Fruit fly (Drosophila melanogaster): ENCODE measurements around the gene CG13116.

DNA sequence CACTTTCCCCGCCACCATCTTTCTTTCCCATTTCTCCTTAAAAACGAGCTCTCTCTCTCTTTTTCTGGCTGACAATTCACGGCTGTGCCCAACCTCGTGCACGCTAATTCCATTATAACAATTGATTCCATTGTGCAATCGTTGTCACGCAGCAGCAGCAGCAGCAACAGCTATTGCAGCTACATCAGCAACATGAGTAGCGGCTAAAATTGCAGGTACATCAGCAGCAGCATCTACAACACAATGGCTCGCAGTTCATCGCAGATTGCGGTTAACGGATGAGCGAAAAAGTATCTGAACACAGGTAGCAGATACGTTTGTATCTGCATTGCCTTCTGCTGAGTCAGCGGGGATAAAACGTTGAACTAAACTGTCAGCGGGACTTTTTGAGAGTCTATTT, 24.4 kb upstream of the CG13116 start:
- no peak for TF ChIP-seq usp (GFP tag; optimal IDR thresholded peaks at IDR 0.05)
- no peak for TF ChIP-seq Abd-B (GFP tag; optimal IDR thresholded peaks at IDR 0.05)
- no peak for TF ChIP-seq Jra (GFP tag; optimal IDR thresholded peaks at IDR 0.05)
- TF ChIP-seq psq (GFP tag; optimal IDR thresholded peaks at IDR 0.05): no peak
